Fruit fly (Drosophila melanogaster) whole organism, prepupa: ENCODE results near the gene CG14423.

Experiments
- Blimp-1 ChIP-seq: fragments of 200-800 bp; sonication (Bioruptor generic); optimal IDR thresholded peaks from 3 replicates; lab custom pipeline; 2017; ENCODE audit warnings: missing biosample characterization, missing genetic modification characterization, mild to moderate bottlenecking, moderate library complexity, missing genetic modification reagents
- CG10631 ChIP-seq: fragments of 200-800 bp; sonication (Bioruptor generic); optimal IDR thresholded peaks from 2 replicates; lab custom pipeline; 2016; ENCODE audit warnings: missing biosample characterization, missing genetic modification characterization
- CG10669 ChIP-seq: fragments of 200-800 bp; sonication (Bioruptor generic); optimal IDR thresholded peaks from 3 replicates; lab custom pipeline; 2018; ENCODE audit warnings: missing biosample characterization, mild to moderate bottlenecking, missing genetic modification characterization, moderate library complexity
- CG11762 ChIP-seq: fragments of 200-800 bp; sonication (Bioruptor generic); optimal IDR thresholded peaks from 3 replicates; lab custom pipeline; 2016; ENCODE audit warnings: missing biosample characterization, missing genetic modification characterization; ENCODE audit not compliant: insufficient read depth
- CG11902 ChIP-seq: fragments of 200-800 bp; sonication (Bioruptor generic); optimal IDR thresholded peaks from 3 replicates; lab custom pipeline; 2016; ENCODE audit warnings: missing biosample characterization, missing genetic modification characterization
- CG15336 ChIP-seq: fragments of 200-800 bp; sonication (Bioruptor generic); IDR thresholded peaks from 2 replicates; pipeline ENCODE4 v1.3.6; 2022; ENCODE audit warnings: missing biosample characterization, missing genetic modification characterization
- CG1621 ChIP-seq: fragments of 200-800 bp; sonication (Bioruptor generic); optimal IDR thresholded peaks from 3 replicates; lab custom pipeline; 2018; ENCODE audit warnings: missing biosample characterization, mild to moderate bottlenecking, missing genetic modification characterization
- CG16779 ChIP-seq: fragments of 200-800 bp; sonication (Bioruptor generic); optimal IDR thresholded peaks from 3 replicates; lab custom pipeline; 2017; ENCODE audit warnings: missing biosample characterization, mild to moderate bottlenecking, missing genetic modification characterization
- CG3032 ChIP-seq: fragments of 200-800 bp; optimal IDR thresholded peaks from 2 replicates; lab custom pipeline; 2019; ENCODE audit warnings: missing biosample characterization, mild to moderate bottlenecking, missing genetic modification characterization, moderate library complexity
- CG31627 ChIP-seq: fragments of 200-800 bp; sonication (Bioruptor generic); optimal IDR thresholded peaks from 3 replicates; lab custom pipeline; 2016; ENCODE audit warnings: missing biosample characterization, missing genetic modification characterization
- CG32006 ChIP-seq: fragments of 200-800 bp; sonication (Bioruptor generic); optimal IDR thresholded peaks from 3 replicates; lab custom pipeline; 2017; ENCODE audit warnings: missing biosample characterization, mild to moderate bottlenecking, missing genetic modification characterization
- CG34406 ChIP-seq: fragments of 200-800 bp; sonication (Bioruptor generic); optimal IDR thresholded peaks from 3 replicates; lab custom pipeline; 2016; ENCODE audit warnings: missing biosample characterization, missing genetic modification characterization
- CG4318 ChIP-seq: fragments of 200-800 bp; sonication (Bioruptor generic); optimal IDR thresholded peaks from 3 replicates; lab custom pipeline; 2017; ENCODE audit warnings: missing biosample characterization, mild to moderate bottlenecking, missing genetic modification characterization
- CG6163 ChIP-seq: fragments of 200-800 bp; sonication (Bioruptor generic); IDR thresholded peaks from 3 replicates; pipeline ENCODE4 v1.3.6; 2022; ENCODE audit warnings: missing biosample characterization, missing genetic modification characterization
- CG6808 ChIP-seq: fragments of 200-800 bp; sonication (Bioruptor generic); optimal IDR thresholded peaks from 3 replicates; lab custom pipeline; 2017; ENCODE audit warnings: missing biosample characterization, missing genetic modification characterization, mild to moderate bottlenecking, moderate library complexity, missing genetic modification reagents
- CG6854 ChIP-seq: fragments of 200-800 bp; sonication (Bioruptor generic); optimal IDR thresholded peaks from 2 replicates; lab custom pipeline; 2017; ENCODE audit warnings: missing biosample characterization, mild to moderate bottlenecking, missing genetic modification characterization
- CG7368 ChIP-seq: fragments of 200-800 bp; sonication (Bioruptor generic); optimal IDR thresholded peaks from 3 replicates; lab custom pipeline; 2016; ENCODE audit warnings: missing biosample characterization, missing genetic modification characterization
- CG8119 ChIP-seq: fragments of 200-800 bp; sonication (Bioruptor generic); IDR thresholded peaks from 3 replicates; pipeline ENCODE4 v1.3.6; 2022; ENCODE audit warnings: missing biosample characterization, missing genetic modification characterization
- CG8632 ChIP-seq: fragments of 200-800 bp; sonication (Bioruptor generic); optimal IDR thresholded peaks from 3 replicates; lab custom pipeline; 2016; ENCODE audit warnings: missing biosample characterization, missing genetic modification characterization
- CG9139 ChIP-seq: fragments of 200-800 bp; sonication (Bioruptor generic); optimal IDR thresholded peaks from 3 replicates; lab custom pipeline; 2017; ENCODE audit warnings: missing biosample characterization, mild to moderate bottlenecking, missing genetic modification characterization
- Eip75B ChIP-seq: fragments of 200-800 bp; sonication (Bioruptor generic); optimal IDR thresholded peaks from 3 replicates; lab custom pipeline; 2016; ENCODE audit warnings: missing biosample characterization, missing genetic modification characterization
- Eip78C ChIP-seq: fragments of 200-800 bp; sonication (Bioruptor generic); peaks from one replicate; lab custom pipeline; 2016; ENCODE audit warnings: missing biosample characterization, missing genetic modification characterization
- Eip93F ChIP-seq: fragments of 200-800 bp; sonication (Bioruptor generic); optimal IDR thresholded peaks from 2 replicates; lab custom pipeline; 2016; ENCODE audit warnings: missing biosample characterization, mild to moderate bottlenecking, missing genetic modification characterization
- Ets21C ChIP-seq: fragments of 200-800 bp; sonication (Bioruptor generic); optimal IDR thresholded peaks from 3 replicates; lab custom pipeline; 2016; ENCODE audit warnings: missing biosample characterization, missing genetic modification characterization
- Ets96B ChIP-seq: fragments of 200-800 bp; optimal IDR thresholded peaks from 2 replicates; lab custom pipeline; 2019; ENCODE audit warnings: missing biosample characterization, mild to moderate bottlenecking, missing genetic modification characterization, moderate library complexity
- Hr38 ChIP-seq: sonication (Bioruptor generic); optimal IDR thresholded peaks from 2 replicates; lab custom pipeline; 2016; ENCODE audit warnings: missing biosample characterization, missing genetic modification characterization
- Hr39 ChIP-seq: fragments of 200-800 bp; sonication (Bioruptor generic); optimal IDR thresholded peaks from 2 replicates; lab custom pipeline; 2016; ENCODE audit warnings: missing biosample characterization, missing genetic modification characterization
- Hr4 ChIP-seq: fragments of 200-800 bp; sonication (Bioruptor generic); optimal IDR thresholded peaks from 3 replicates; lab custom pipeline; 2016; ENCODE audit warnings: missing biosample characterization, missing genetic modification characterization
- Met ChIP-seq: fragments of 200-800 bp; sonication (Bioruptor generic); optimal IDR thresholded peaks from 3 replicates; lab custom pipeline; 2016; ENCODE audit warnings: missing biosample characterization, missing genetic modification characterization
- OdsH ChIP-seq: fragments of 200-800 bp; sonication (Bioruptor generic); optimal IDR thresholded peaks from 3 replicates; lab custom pipeline; 2016; ENCODE audit warnings: missing biosample characterization, missing genetic modification characterization
- Smox ChIP-seq: fragments of 200-800 bp; sonication (Bioruptor generic); optimal IDR thresholded peaks from 3 replicates; lab custom pipeline; 2016; ENCODE audit warnings: missing biosample characterization, missing genetic modification characterization
- Sox15 ChIP-seq: fragments of 200-800 bp; sonication (Bioruptor generic); optimal IDR thresholded peaks from 3 replicates; lab custom pipeline; 2016; ENCODE audit warnings: missing biosample characterization, missing genetic modification characterization
- achi ChIP-seq: fragments of 200-800 bp; sonication (Bioruptor generic); optimal IDR thresholded peaks from 3 replicates; lab custom pipeline; 2016; ENCODE audit warnings: missing biosample characterization, missing genetic modification characterization
- acj6 ChIP-seq: fragments of 200-800 bp; sonication (Bioruptor generic); optimal IDR thresholded peaks from 3 replicates; lab custom pipeline; 2016; ENCODE audit warnings: missing biosample characterization, missing genetic modification characterization
- cyc ChIP-seq: fragments of 200-800 bp; sonication (Bioruptor generic); optimal IDR thresholded peaks from 3 replicates; lab custom pipeline; 2016; ENCODE audit warnings: missing biosample characterization, missing genetic modification characterization
- dac ChIP-seq: fragments of 200-800 bp; sonication (Bioruptor generic); optimal IDR thresholded peaks from 2 replicates; lab custom pipeline; 2017; ENCODE audit warnings: missing biosample characterization, mild to moderate bottlenecking, missing genetic modification characterization
- dsx ChIP-seq: fragments of 200-800 bp; optimal IDR thresholded peaks from 3 replicates; lab custom pipeline; 2019; ENCODE audit warnings: missing biosample characterization, mild to moderate bottlenecking, missing genetic modification characterization, moderate library complexity; ENCODE audit not compliant: poor library complexity, severe bottlenecking
- eg ChIP-seq: fragments of 200-800 bp; sonication (Bioruptor generic); IDR thresholded peaks from 3 replicates; pipeline ENCODE4 v1.3.6; 2022; ENCODE audit warnings: missing biosample characterization, missing genetic modification characterization
- esn ChIP-seq: fragments of 200-800 bp; sonication (Bioruptor generic); optimal IDR thresholded peaks from 2 replicates; lab custom pipeline; 2016; ENCODE audit warnings: missing biosample characterization, mild to moderate bottlenecking, missing genetic modification characterization, moderate library complexity
- lz ChIP-seq: fragments of 200-800 bp; sonication (Bioruptor generic); optimal IDR thresholded peaks from 3 replicates; lab custom pipeline; 2016; ENCODE audit warnings: missing biosample characterization, missing genetic modification characterization
- net ChIP-seq: fragments of 200-800 bp; sonication (Bioruptor generic); optimal IDR thresholded peaks from 3 replicates; lab custom pipeline; 2016; ENCODE audit warnings: missing biosample characterization, missing genetic modification characterization
- pdm3 ChIP-seq: fragments of 200-800 bp; sonication (Bioruptor generic); optimal IDR thresholded peaks from 3 replicates; lab custom pipeline; 2016; ENCODE audit warnings: missing biosample characterization, missing genetic modification characterization
- spab ChIP-seq: fragments of 200-800 bp; sonication (Bioruptor generic); optimal IDR thresholded peaks from 2 replicates; lab custom pipeline; 2017; ENCODE audit warnings: missing biosample characterization, mild to moderate bottlenecking, missing genetic modification characterization, missing genetic modification reagents
- ss ChIP-seq, 2 experiments: fragments of 200-800 bp; sonication (Bioruptor generic); optimal IDR thresholded peaks; 2 replicates in 1 of 2; 3 replicates in 1 of 2; lab custom pipeline; 2017 to 2018; ENCODE audit warnings: mild to moderate bottlenecking in 2 of 2, missing biosample characterization in 2 of 2, missing genetic modification characterization in 2 of 2, moderate library complexity in 1 of 2
- svp ChIP-seq: fragments of 200-800 bp; sonication (Bioruptor generic); peaks from one replicate; lab custom pipeline; 2016; ENCODE audit warnings: missing biosample characterization, missing genetic modification characterization
- topi ChIP-seq: fragments of 200-800 bp; sonication (Bioruptor generic); optimal IDR thresholded peaks from 3 replicates; lab custom pipeline; 2016; ENCODE audit warnings: missing biosample characterization, missing genetic modification characterization

The CG14423 gene

dm6 chrX:2947545-2948072 is 2.4 kb downstream of the CG14423 start, which contains the start of gene CG3603 (continued):
- TF ChIP-seq Blimp-1 (GFP tag; lab: Kevin White, UChicago) (peak; percentile 57), net (GFP tag; lab: Kevin White, UChicago) (peak; percentile 83), Ets96B (tag; lab: Kevin White, UChicago) (peak; percentile 55), spab (GFP tag; lab: Kevin White, UChicago) (peak; percentile 77), Met (GFP tag; lab: Kevin White, UChicago) (peak; percentile 71), eg (GFP tag; lab: Robert Waterston, UW) (peak; percentile 79; the same call in 2 of the 3 replicates), CG31627 (peak; percentile 20), acj6 (GFP tag; lab: Kevin White, UChicago) (peak; percentile 27), CG32006 (GFP tag; lab: Kevin White, UChicago) (peak; percentile 57), CG11902 (GFP tag; lab: Kevin White, UChicago) (no peak), CG10631 (no peak), Eip78C (GFP tag; lab: Kevin White, UChicago) (peak; percentile 85), dac (GFP tag; lab: Kevin White, UChicago) (peak; percentile 48), pdm3 (GFP tag; lab: Kevin White, UChicago) (peak; percentile 46), ss (GFP tag; optimal IDR thresholded peaks at IDR 0.05; lab: Kevin White, UChicago) (peak; percentile 76 to 85), CG11762 (GFP tag; lab: Kevin White, UChicago) (peak; percentile 70), CG1621 (tag; lab: Kevin White, UChicago) (peak; percentile 57), Eip75B (peak; percentile 53), Hr39 (GFP tag; lab: Kevin White, UChicago) (peak; percentile 17)

dm6 chrX:2949114-2949513 is 3.9 kb downstream of the CG14423 start:
- TF ChIP-seq OdsH (no peak), CG31627 (no peak), CG6163 (GFP tag; lab: Robert Waterston, UW) (no peak), dsx (peak; percentile 32), Smox (GFP tag; lab: Kevin White, UChicago) (no peak), CG16779 (tag; lab: Kevin White, UChicago) (no peak), dac (GFP tag; lab: Kevin White, UChicago) (no peak), Eip93F (GFP tag; lab: Kevin White, UChicago) (no peak), spab (GFP tag; lab: Kevin White, UChicago) (no peak), acj6 (GFP tag; lab: Kevin White, UChicago) (no peak), Hr39 (GFP tag; lab: Kevin White, UChicago) (no peak), CG6854 (GFP tag; lab: Kevin White, UChicago) (no peak), CG34406 (GFP tag; lab: Kevin White, UChicago) (no peak), Eip78C (GFP tag; lab: Kevin White, UChicago) (peak; percentile 29), CG11762 (GFP tag; lab: Kevin White, UChicago) (no peak)
- TF ChIP-seq, all 60 proteins: peak for 2

- TF ChIP-seq CG9139: no peak
- 0 out of 2 replicates have a peak, but pooled peaks have one; percentile 24 for TF ChIP-seq CG15336 (GFP tag; lab: Robert Waterston, UW)
- TF ChIP-seq CG11762 (GFP tag; lab: Kevin White, UChicago): no peak
- TF ChIP-seq topi (GFP tag; lab: Kevin White, UChicago): peak; percentile 22
- peak; percentile 0 for TF ChIP-seq CG10631
- TF ChIP-seq lz (GFP tag; lab: Kevin White, UChicago): peak; percentile 2
- TF ChIP-seq achi: peak; percentile 12
- TF ChIP-seq ss (GFP tag; optimal IDR thresholded peaks at IDR 0.05; lab: Kevin White, UChicago): peak in 1 of 2 experiments; percentile 9
- no peak for TF ChIP-seq Sox15
- peak; percentile 6 for TF ChIP-seq Met (GFP tag; lab: Kevin White, UChicago)
- peak; percentile 18 for TF ChIP-seq Hr4
- peak; percentile 40 for TF ChIP-seq esn (GFP tag; lab: Kevin White, UChicago)
- TF ChIP-seq CG4318: no peak
- TF ChIP-seq Smox (GFP tag; lab: Kevin White, UChicago): peak; percentile 14
- no peak for TF ChIP-seq CG6808
- peak; percentile 47; the same call in 1 of the 3 replicates for TF ChIP-seq CG8119 (GFP tag; lab: Robert Waterston, UW)
- TF ChIP-seq CG3032: no peak
- no peak for TF ChIP-seq Hr39 (GFP tag; lab: Kevin White, UChicago)
- TF ChIP-seq CG31627: peak; percentile 21
- TF ChIP-seq CG32006 (GFP tag; lab: Kevin White, UChicago): peak; percentile 42
- no peak for TF ChIP-seq Hr38 (GFP tag; lab: Kevin White, UChicago)
- TF ChIP-seq CG10669 (GFP tag; lab: Kevin White, UChicago): peak; percentile 9
- peak; percentile 71 for TF ChIP-seq svp (GFP tag; lab: Kevin White, UChicago)
- TF ChIP-seq CG8632 (GFP tag; lab: Kevin White, UChicago): peak; percentile 3
- TF ChIP-seq CG7368 (GFP tag; lab: Kevin White, UChicago): no peak
- TF ChIP-seq cyc (GFP tag; lab: Kevin White, UChicago): peak; percentile 9
- peak; percentile 0 for TF ChIP-seq Ets21C (GFP tag; lab: Kevin White, UChicago)
Measured at dm6 chrX:2951637-2952036, 6.4 kb downstream of the CG14423 start.
